Worm (Caenorhabditis elegans) whole organism, early embryonic: ENCODE results near the gene clec-27.

ENCODE experiments used
- B0310.2 ChIP-seq: sonication (generic microtip); optimal IDR thresholded peaks from 2 replicates; lab custom pipeline; 2016; ENCODE audit warnings: mild to moderate bottlenecking, missing genetic modification characterization, missing compliant biosample characterization
- F13C5.2 ChIP-seq: sonication (generic microtip); optimal IDR thresholded peaks from 2 replicates; lab custom pipeline; 2017; ENCODE audit warnings: mild to moderate bottlenecking, missing genetic modification characterization, inconsistent platforms, missing compliant biosample characterization
- aly-1 ChIP-seq: sonication (generic microtip); optimal IDR thresholded peaks from 2 replicates; lab custom pipeline; 2016; ENCODE audit warnings: missing genetic modification characterization, missing compliant biosample characterization
- ama-1 ChIP-seq: fragments of 150-350 bp; optimal IDR thresholded peaks from 2 replicates; lab custom pipeline; 2014
- ceh-13 ChIP-seq: fragments of 200-800 bp; sonication (Bioruptor generic); optimal IDR thresholded peaks from 2 replicates; lab custom pipeline; 2018; ENCODE audit warnings: mild to moderate bottlenecking, missing genetic modification characterization, missing compliant biosample characterization
- ceh-36 ChIP-seq: sonication (generic microtip); optimal IDR thresholded peaks from 2 replicates; lab custom pipeline; 2016; ENCODE audit warnings: missing genetic modification characterization, inconsistent platforms, missing compliant biosample characterization
- ets-7 ChIP-seq: sonication (generic microtip); optimal IDR thresholded peaks from 2 replicates; lab custom pipeline; 2016; ENCODE audit warnings: missing genotype, missing genetic modification characterization, missing compliant biosample characterization
- flt-1 ChIP-seq: fragments of 200-800 bp; sonication (Bioruptor generic); IDR thresholded peaks from 2 replicates; pipeline ENCODE4 v1.3.6; 2022; ENCODE audit warnings: missing genetic modification characterization, missing compliant biosample characterization
- hmbx-1 ChIP-seq: sonication (generic microtip); optimal IDR thresholded peaks from 2 replicates; lab custom pipeline; 2016; ENCODE audit warnings: mild to moderate bottlenecking, missing genetic modification characterization, missing compliant biosample characterization
- hmg-4 ChIP-seq: fragments of 200-800 bp; sonication (Bioruptor generic); optimal IDR thresholded peaks from 2 replicates; lab custom pipeline; 2018; ENCODE audit warnings: mild to moderate bottlenecking, missing genetic modification characterization, missing compliant biosample characterization
- hnd-1 ChIP-seq: sonication (generic microtip); optimal IDR thresholded peaks from 2 replicates; lab custom pipeline; 2016; ENCODE audit warnings: missing genetic modification characterization, missing compliant biosample characterization
- pes-1 ChIP-seq: fragments of 200-800 bp; sonication (Bioruptor generic); IDR thresholded peaks from 2 replicates; pipeline ENCODE4 v1.3.6; 2022; ENCODE audit warnings: missing genetic modification reagents, missing genetic modification characterization, missing compliant biosample characterization
- scrt-1 ChIP-seq: fragments of 200-800 bp; sonication (Bioruptor generic); IDR thresholded peaks from 2 replicates; pipeline ENCODE4 v1.3.6; 2022; ENCODE audit warnings: missing genetic modification characterization, missing compliant biosample characterization
- sea-1 ChIP-seq: fragments of 200-800 bp; sonication (Bioruptor generic); conservative IDR thresholded peaks from 2 replicates; pipeline ENCODE4 v1.3.6; 2022; ENCODE audit warnings: missing genetic modification characterization, missing compliant biosample characterization
- tbx-11 ChIP-seq: fragments of 200-800 bp; sonication (Bioruptor generic); IDR thresholded peaks from 2 replicates; pipeline ENCODE4 v1.3.6; 2022; ENCODE audit warnings: missing genetic modification characterization, missing compliant biosample characterization
- tbx-37 ChIP-seq: fragments of 200-800 bp; sonication (Bioruptor generic); conservative IDR thresholded peaks from 2 replicates; pipeline ENCODE4 v1.3.6; 2022; ENCODE audit warnings: missing genetic modification reagents, missing genetic modification characterization, missing compliant biosample characterization
- tra-4 ChIP-seq: sonication (generic microtip); optimal IDR thresholded peaks from 2 replicates; lab custom pipeline; 2017; ENCODE audit warnings: missing genetic modification characterization, missing compliant biosample characterization

clec-27 gene

ce11 chrV:16827485-16827884 lies 26.9 kb upstream of the clec-27 start, which contains the start of gene srh-216:
Gene srh-216, minus strand, starts transcription at chrV:16827585.
- TF ChIP-seq ama-1 (lab: Kevin White, UChicago) = no peak
- TF ChIP-seq sea-1 (GFP tag; lab: Robert Waterston, UW) = no peak

ce11 chrV:16829396-16829795 lies 25.0 kb upstream of the clec-27 start, which contains the start of gene srh-214:
Gene srh-214, minus strand, starts transcription at chrV:16829755.
- no peak for TF ChIP-seq tbx-11 (GFP tag; lab: Robert Waterston, UW)
- no peak for TF ChIP-seq ets-7 (tag; lab: Kevin White, UChicago)
- TF ChIP-seq ceh-36 (tag; lab: Kevin White, UChicago) = no peak
- TF ChIP-seq hmbx-1 = no peak
- TF ChIP-seq sea-1 (GFP tag; lab: Robert Waterston, UW) = no peak
- no peak for TF ChIP-seq hmg-4 (GFP tag; lab: Kevin White, UChicago)
- TF ChIP-seq pes-1 (GFP tag; lab: Robert Waterston, UW) = no peak
- TF ChIP-seq tbx-37 (GFP tag; lab: Robert Waterston, UW) = no peak
- TF ChIP-seq flt-1 (GFP tag; lab: Robert Waterston, UW) = no peak
- TF ChIP-seq ama-1 (lab: Kevin White, UChicago) = no peak
- TF ChIP-seq ceh-13 (GFP tag; lab: Kevin White, UChicago) = no peak
- TF ChIP-seq aly-1 = no peak

ce11 chrV:16831310-16831709 lies 23.1 kb upstream of the clec-27 start:
- TF ChIP-seq B0310.2 (tag; lab: Kevin White, UChicago) = no peak
- no peak for TF ChIP-seq hnd-1
- no peak for TF ChIP-seq scrt-1
- TF ChIP-seq ceh-36 (tag; lab: Kevin White, UChicago) = no peak
- TF ChIP-seq flt-1 (GFP tag; lab: Robert Waterston, UW) = no peak
- no peak for TF ChIP-seq hmbx-1
- no peak for TF ChIP-seq tbx-37 (GFP tag; lab: Robert Waterston, UW)
- TF ChIP-seq F13C5.2 (tag; lab: Kevin White, UChicago) = no peak
- no peak for TF ChIP-seq tbx-11 (GFP tag; lab: Robert Waterston, UW)
- TF ChIP-seq aly-1 = no peak

ce11 chrV:16831921-16832320 lies 22.5 kb upstream of the clec-27 start, which contains the start of gene srh-215:
Gene srh-215, minus strand, starts transcription at chrV:16832021.
- TF ChIP-seq scrt-1 = no peak
- no peak for TF ChIP-seq hmbx-1
- TF ChIP-seq hnd-1 = no peak
- TF ChIP-seq tbx-11 (GFP tag; lab: Robert Waterston, UW) = no peak
- no peak for TF ChIP-seq tbx-37 (GFP tag; lab: Robert Waterston, UW)
- no peak for TF ChIP-seq sea-1 (GFP tag; lab: Robert Waterston, UW)
- TF ChIP-seq aly-1 = no peak
- no peak for TF ChIP-seq ceh-36 (tag; lab: Kevin White, UChicago)

ce11 chrV:16832865-16833264 lies 21.6 kb upstream of the clec-27 start, which contains the start of gene phy-3:
Gene phy-3, plus strand, starts transcription at chrV:16833165.
- TF ChIP-seq F13C5.2 (tag; lab: Kevin White, UChicago) = no peak
- TF ChIP-seq ceh-13 (GFP tag; lab: Kevin White, UChicago) = no peak
- TF ChIP-seq scrt-1 = no peak
- TF ChIP-seq flt-1 (GFP tag; lab: Robert Waterston, UW) = no peak
- TF ChIP-seq ama-1 (lab: Kevin White, UChicago) = no peak
- TF ChIP-seq hnd-1 = no peak
- no peak for TF ChIP-seq hmg-4 (GFP tag; lab: Kevin White, UChicago)
- TF ChIP-seq tbx-11 (GFP tag; lab: Robert Waterston, UW) = no peak
- TF ChIP-seq sea-1 (GFP tag; lab: Robert Waterston, UW) = no peak
- no peak for TF ChIP-seq aly-1
- TF ChIP-seq ets-7 (tag; lab: Kevin White, UChicago) = no peak
- TF ChIP-seq tbx-37 (GFP tag; lab: Robert Waterston, UW) = no peak
- no peak for TF ChIP-seq ceh-36 (tag; lab: Kevin White, UChicago)
- TF ChIP-seq tra-4 (tag; lab: Kevin White, UChicago) = no peak
- TF ChIP-seq pes-1 (GFP tag; lab: Robert Waterston, UW) = no peak
- TF ChIP-seq B0310.2 (tag; lab: Kevin White, UChicago) = no peak
- TF ChIP-seq hmbx-1 = no peak

ce11 chrV:16833672-16834071 lies 20.8 kb upstream of the clec-27 start:
- TF ChIP-seq hnd-1 = no peak
- no peak for TF ChIP-seq tbx-11 (GFP tag; lab: Robert Waterston, UW)
- TF ChIP-seq ets-7 (tag; lab: Kevin White, UChicago) = no peak
- no peak for TF ChIP-seq scrt-1
- no peak for TF ChIP-seq ama-1 (lab: Kevin White, UChicago)
- TF ChIP-seq aly-1 = no peak
- no peak for TF ChIP-seq pes-1 (GFP tag; lab: Robert Waterston, UW)
- no peak for TF ChIP-seq hmbx-1
- TF ChIP-seq tbx-37 (GFP tag; lab: Robert Waterston, UW) = no peak
- TF ChIP-seq sea-1 (GFP tag; lab: Robert Waterston, UW) = no peak

- TF ChIP-seq flt-1 (GFP tag; lab: Robert Waterston, UW) (no peak), ceh-36 (tag; lab: Kevin White, UChicago) (no peak), sea-1 (GFP tag; lab: Robert Waterston, UW) (no peak), B0310.2 (tag; lab: Kevin White, UChicago) (no peak)
Observed at ce11 chrV:16834989-16835388, 19.4 kb upstream of the clec-27 start, which contains the start of gene tni-3. Gene tni-3, minus strand, starts transcription at chrV:16835128.

ce11 chrV:16836100-16836499 lies 18.3 kb upstream of the clec-27 start:
- no peak for TF ChIP-seq hmbx-1
- TF ChIP-seq aly-1 = no peak
- TF ChIP-seq scrt-1 = no peak
- no peak for TF ChIP-seq tra-4 (tag; lab: Kevin White, UChicago)
- no peak for TF ChIP-seq ceh-36 (tag; lab: Kevin White, UChicago)
- TF ChIP-seq ama-1 (lab: Kevin White, UChicago) = no peak
- no peak for TF ChIP-seq B0310.2 (tag; lab: Kevin White, UChicago)
- no peak for TF ChIP-seq F13C5.2 (tag; lab: Kevin White, UChicago)
- no peak for TF ChIP-seq sea-1 (GFP tag; lab: Robert Waterston, UW)
- no peak for TF ChIP-seq tbx-11 (GFP tag; lab: Robert Waterston, UW)
- no peak for TF ChIP-seq hmg-4 (GFP tag; lab: Kevin White, UChicago)
- TF ChIP-seq pes-1 (GFP tag; lab: Robert Waterston, UW) = no peak
- no peak for TF ChIP-seq flt-1 (GFP tag; lab: Robert Waterston, UW)
- TF ChIP-seq ceh-13 (GFP tag; lab: Kevin White, UChicago) = no peak
- no peak for TF ChIP-seq hnd-1
- no peak for TF ChIP-seq tbx-37 (GFP tag; lab: Robert Waterston, UW)
- no peak for TF ChIP-seq ets-7 (tag; lab: Kevin White, UChicago)
